Worm (Caenorhabditis elegans) whole organism, L1 larva: ENCODE results near the gene timm-17B.2.
A peak's percentile ranks its signal among the peaks of the same experiment; 100 is the strongest.

Experiments
- C34B4.2 ChIP-seq: sonication (generic microtip); optimal IDR thresholded peaks from 2 replicates; lab custom pipeline; 2017; ENCODE audit warnings: mild to moderate bottlenecking, missing genetic modification characterization, missing compliant biosample characterization
- F16B12.6 ChIP-seq: fragments of 150-350 bp; optimal IDR thresholded peaks from 2 replicates; lab custom pipeline; 2014; ENCODE audit warnings: missing biosample characterization, missing genetic modification characterization
- aha-1 ChIP-seq: fragments of 150-350 bp; optimal IDR thresholded peaks from 2 replicates; lab custom pipeline; 2014; ENCODE audit warnings: missing biosample characterization, missing genetic modification characterization
- ceh-63 ChIP-seq: fragments of 200-800 bp; sonication (Bioruptor generic); optimal IDR thresholded peaks from 2 replicates; lab custom pipeline; 2018; ENCODE audit warnings: mild to moderate bottlenecking, missing genetic modification characterization, missing compliant biosample characterization
- ceh-90 ChIP-seq: sonication (generic microtip); optimal IDR thresholded peaks from 2 replicates; lab custom pipeline; 2016; ENCODE audit warnings: missing genetic modification characterization, missing compliant biosample characterization
- ces-1 ChIP-seq: fragments of 150-350 bp; optimal IDR thresholded peaks from 2 replicates; lab custom pipeline; 2014; ENCODE audit warnings: missing biosample characterization, missing genetic modification reagents, missing genetic modification characterization
- dsc-1 ChIP-seq: sonication (generic microtip); optimal IDR thresholded peaks from 2 replicates; lab custom pipeline; 2016; ENCODE audit warnings: mild to moderate bottlenecking, missing genetic modification characterization, missing compliant biosample characterization
- efl-1 ChIP-seq, 4 experiments: fragments of 150-350 bp; optimal IDR thresholded peaks in 3 of 4; peaks in 1 of 4; 1 replicate in 1 of 4; 2 replicates in 3 of 4; lab custom pipeline; 2014; ENCODE audit warnings: missing biosample characterization in 2 of 4, missing genetic modification characterization in 2 of 4, missing genetic modification reagents in 2 of 4
- efl-3 ChIP-seq: fragments of 200-800 bp; sonication (Bioruptor generic); optimal IDR thresholded peaks from 2 replicates; lab custom pipeline; 2018; ENCODE audit warnings: mild to moderate bottlenecking, missing genetic modification characterization, missing compliant biosample characterization
- egl-13 ChIP-seq: sonication (generic microtip); optimal IDR thresholded peaks from 2 replicates; lab custom pipeline; 2016; ENCODE audit warnings: missing genotype, missing genetic modification reagents, missing genetic modification characterization, missing compliant biosample characterization
- ets-5 ChIP-seq: fragments of 200-800 bp; sonication (Bioruptor generic); IDR thresholded peaks from 2 replicates; pipeline ENCODE4 v1.3.6; 2022; ENCODE audit warnings: missing genetic modification characterization, missing compliant biosample characterization
- fkh-4 ChIP-seq: sonication (generic microtip); optimal IDR thresholded peaks from 2 replicates; lab custom pipeline; 2016; ENCODE audit warnings: missing compliant biosample characterization, missing genetic modification characterization, borderline replicate concordance
- fkh-8 ChIP-seq: sonication (generic microtip); optimal IDR thresholded peaks from 2 replicates; lab custom pipeline; 2016; ENCODE audit warnings: mild to moderate bottlenecking, missing genetic modification characterization, missing compliant biosample characterization
- fos-1 ChIP-seq: fragments of 150-350 bp; optimal IDR thresholded peaks from 2 replicates; lab custom pipeline; 2014; ENCODE audit warnings: missing biosample characterization, missing genetic modification characterization
- hlh-17 ChIP-seq: fragments of 200-800 bp; sonication (Bioruptor generic); optimal IDR thresholded peaks from 2 replicates; lab custom pipeline; 2018; ENCODE audit warnings: missing genetic modification characterization, mild to moderate bottlenecking, missing compliant biosample characterization, moderate library complexity, borderline replicate concordance
- hpl-2 ChIP-seq: fragments of 150-350 bp; optimal IDR thresholded peaks from 2 replicates; lab custom pipeline; 2014; ENCODE audit warnings: missing biosample characterization, missing genetic modification reagents, missing genetic modification characterization
- isw-1 ChIP-seq: fragments of 200-800 bp; sonication (Bioruptor generic); IDR thresholded peaks from 2 replicates; pipeline ENCODE4 v1.3.6; 2022; ENCODE audit warnings: missing genetic modification characterization, missing compliant biosample characterization
- jun-1 ChIP-seq: fragments of 150-350 bp; optimal IDR thresholded peaks from 2 replicates; lab custom pipeline; 2014; ENCODE audit warnings: missing biosample characterization, missing genetic modification reagents, missing genetic modification characterization
- lin-13 ChIP-seq: fragments of 150-350 bp; optimal IDR thresholded peaks from 2 replicates; lab custom pipeline; 2014; ENCODE audit warnings: missing biosample characterization, missing genetic modification reagents, missing genetic modification characterization
- lin-15B ChIP-seq: fragments of 150-350 bp; sonication (generic microtip); optimal IDR thresholded peaks from 3 replicates; lab custom pipeline; 2014; ENCODE audit warnings: missing biosample characterization, missing genetic modification characterization
- lin-35 ChIP-seq, 2 experiments: fragments of 150-350 bp; optimal IDR thresholded peaks; 2 replicates each; lab custom pipeline; 2014; ENCODE audit warnings: missing biosample characterization in 2 of 2, missing genetic modification characterization in 2 of 2, missing genetic modification reagents in 2 of 2
- lin-39 ChIP-seq: fragments of 150-350 bp; optimal IDR thresholded peaks from 2 replicates; lab custom pipeline; 2014; ENCODE audit warnings: missing biosample characterization, missing genetic modification reagents, missing genetic modification characterization
- lir-3 ChIP-seq: sonication (generic microtip); optimal IDR thresholded peaks from 2 replicates; lab custom pipeline; 2016; ENCODE audit warnings: mild to moderate bottlenecking, missing genetic modification characterization, moderate library complexity, missing compliant biosample characterization; ENCODE audit not compliant: poor library complexity
- lsy-2 ChIP-seq, 2 experiments: fragments of 150-350 bp; optimal IDR thresholded peaks; 2 replicates each; lab custom pipeline; 2014; ENCODE audit warnings: missing biosample characterization in 2 of 2, missing genetic modification characterization in 2 of 2
- mab-9 ChIP-seq: fragments of 200-800 bp; sonication (Bioruptor generic); IDR thresholded peaks from 2 replicates; pipeline ENCODE4 v1.3.6; 2022; ENCODE audit warnings: missing genetic modification reagents, missing genetic modification characterization, missing compliant biosample characterization
- mdl-1 ChIP-seq, 2 experiments: fragments of 150-350 bp; optimal IDR thresholded peaks; 2 replicates each; lab custom pipeline; 2014 to 2017; ENCODE audit warnings: missing biosample characterization in 2 of 2, missing genetic modification characterization in 2 of 2, inconsistent platforms in 1 of 2
- mep-1 ChIP-seq: fragments of 150-350 bp; optimal IDR thresholded peaks from 2 replicates; lab custom pipeline; 2014; ENCODE audit warnings: missing biosample characterization, missing genetic modification characterization
- nhr-11 ChIP-seq: fragments of 150-350 bp; optimal IDR thresholded peaks from 2 replicates; lab custom pipeline; 2014; ENCODE audit warnings: missing biosample characterization, missing genetic modification characterization
- nhr-19 ChIP-seq: fragments of 200-800 bp; sonication (Bioruptor generic); conservative IDR thresholded peaks from 2 replicates; pipeline ENCODE4 v1.3.6; 2022; ENCODE audit warnings: missing genetic modification characterization, missing compliant biosample characterization
- nhr-28 ChIP-seq: fragments of 150-350 bp; optimal IDR thresholded peaks from 2 replicates; lab custom pipeline; 2014; ENCODE audit warnings: missing biosample characterization, missing genetic modification characterization
- nhr-47 ChIP-seq: sonication (generic microtip); optimal IDR thresholded peaks from 2 replicates; lab custom pipeline; 2016; ENCODE audit warnings: mild to moderate bottlenecking, missing genetic modification characterization, moderate library complexity, missing compliant biosample characterization
- nhr-76 ChIP-seq: sonication (generic microtip); optimal IDR thresholded peaks from 2 replicates; lab custom pipeline; 2017; ENCODE audit warnings: missing biosample characterization, missing genetic modification characterization
- nhr-77 ChIP-seq: fragments of 150-350 bp; optimal IDR thresholded peaks from 2 replicates; lab custom pipeline; 2014; ENCODE audit warnings: missing biosample characterization, missing genetic modification characterization
- nhr-84 ChIP-seq: sonication (generic microtip); optimal IDR thresholded peaks from 2 replicates; lab custom pipeline; 2017; ENCODE audit warnings: missing biosample characterization, missing genetic modification characterization
- nhr-85 ChIP-seq: sonication (generic microtip); peaks from one replicate; lab custom pipeline; 2016; ENCODE audit warnings: missing genetic modification characterization, inconsistent platforms, missing compliant biosample characterization
- nhr-90 ChIP-seq: sonication (generic microtip); optimal IDR thresholded peaks from 2 replicates; lab custom pipeline; 2016; ENCODE audit warnings: mild to moderate bottlenecking, missing genetic modification characterization, missing compliant biosample characterization; ENCODE audit not compliant: poor library complexity
- pag-3 ChIP-seq: sonication (generic microtip); optimal IDR thresholded peaks from 2 replicates; lab custom pipeline; 2017; ENCODE audit warnings: missing genetic modification characterization, mild to moderate bottlenecking, missing compliant biosample characterization, antibody characterized with exemption, borderline replicate concordance; ENCODE audit not compliant: insufficient read depth
- pax-3 ChIP-seq: fragments of 200-800 bp; sonication (Bioruptor generic); optimal IDR thresholded peaks from 2 replicates; lab custom pipeline; 2018; ENCODE audit warnings: mild to moderate bottlenecking, missing genetic modification characterization, moderate library complexity, missing compliant biosample characterization
- skn-1 ChIP-seq: fragments of 150-350 bp; optimal IDR thresholded peaks from 2 replicates; lab custom pipeline; 2014; ENCODE audit warnings: missing biosample characterization, missing genetic modification characterization
- snpc-4 ChIP-seq: fragments of 150-350 bp; optimal IDR thresholded peaks from 2 replicates; lab custom pipeline; 2014; ENCODE audit warnings: missing biosample characterization, missing genetic modification characterization
- swsn-7 ChIP-seq: sonication (generic microtip); optimal IDR thresholded peaks from 2 replicates; lab custom pipeline; 2016; ENCODE audit warnings: missing genetic modification characterization, missing compliant biosample characterization
- tbx-2 ChIP-seq: sonication (generic microtip); optimal IDR thresholded peaks from 2 replicates; lab custom pipeline; 2016; ENCODE audit warnings: missing genetic modification characterization, missing compliant biosample characterization
- tlp-1 ChIP-seq: fragments of 150-350 bp; optimal IDR thresholded peaks from 2 replicates; lab custom pipeline; 2014; ENCODE audit warnings: missing biosample characterization, missing genetic modification characterization
- unc-130 ChIP-seq: fragments of 150-350 bp; optimal IDR thresholded peaks from 2 replicates; lab custom pipeline; 2017; ENCODE audit warnings: missing biosample characterization, missing genetic modification characterization, inconsistent platforms
- unc-62 ChIP-seq: fragments of 150-350 bp; optimal IDR thresholded peaks from 2 replicates; lab custom pipeline; 2014; ENCODE audit warnings: missing biosample characterization, missing genetic modification reagents, missing genetic modification characterization
- xbp-1 ChIP-seq: sonication (generic microtip); optimal IDR thresholded peaks from 2 replicates; lab custom pipeline; 2016; ENCODE audit warnings: missing genetic modification characterization, missing compliant biosample characterization
- zip-4 ChIP-seq: fragments of 200-800 bp; sonication (Bioruptor generic); optimal IDR thresholded peaks from 2 replicates; lab custom pipeline; 2018; ENCODE audit warnings: mild to moderate bottlenecking, missing genetic modification characterization, moderate library complexity, missing compliant biosample characterization
- ztf-11 ChIP-seq, 2 experiments: sonication (generic microtip); optimal IDR thresholded peaks; 2 replicates each; lab custom pipeline; 2016 to 2017; ENCODE audit warnings: missing genetic modification characterization in 2 of 2, missing biosample characterization in 1 of 2, missing compliant biosample characterization in 1 of 2
- ztf-4 ChIP-seq: fragments of 150-350 bp; optimal IDR thresholded peaks from 2 replicates; lab custom pipeline; 2014; ENCODE audit warnings: missing biosample characterization, missing genetic modification characterization

Gene timm-17B.2

DNA sequence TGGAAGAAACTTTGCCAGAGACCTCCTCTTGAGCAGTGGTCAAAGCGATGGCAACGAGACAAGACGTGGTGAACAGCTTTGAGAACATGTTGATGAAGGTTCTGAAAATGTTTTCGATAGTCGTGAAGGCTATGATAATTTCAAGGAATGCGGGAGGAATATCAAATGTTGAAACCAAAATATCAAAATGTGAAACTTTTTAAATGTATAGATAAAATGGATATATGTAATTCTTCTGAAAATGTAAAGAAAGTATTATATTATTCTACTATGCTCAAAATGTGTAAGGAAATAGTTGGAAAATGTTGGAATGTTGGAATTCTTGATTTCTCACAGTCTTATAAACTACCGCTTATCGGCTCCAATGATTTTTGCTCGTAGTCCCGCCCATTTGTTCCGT is 27.3 kb upstream of the timm-17B.2 start, which contains the start of gene D2096.6:
TSS of gene D2096.6 (minus strand) at position 101 of the 400 bp plus-strand sequence.
- TF ChIP-seq isw-1 (no peak), skn-1 (no peak), pag-3 (tag; lab: Kevin White, UChicago) (no peak), pax-3 (tag; lab: Kevin White, UChicago) (no peak), mab-9 (GFP tag; lab: Robert Waterston, UW) (no peak), snpc-4 (tag; lab: Kevin White, UChicago) (no peak), ets-5 (GFP tag; lab: Robert Waterston, UW) (no peak), ces-1 (GFP tag; lab: Kevin White, UChicago) (no peak), nhr-85 (tag; lab: Kevin White, UChicago) (no peak), ztf-4 (tag; lab: Kevin White, UChicago) (no peak), fkh-8 (no peak), fos-1 (tag; lab: Kevin White, UChicago) (no peak), C34B4.2 (no peak), nhr-47 (tag; lab: Kevin White, UChicago) (no peak), egl-13 (tag; lab: Kevin White, UChicago) (no peak)

DNA sequence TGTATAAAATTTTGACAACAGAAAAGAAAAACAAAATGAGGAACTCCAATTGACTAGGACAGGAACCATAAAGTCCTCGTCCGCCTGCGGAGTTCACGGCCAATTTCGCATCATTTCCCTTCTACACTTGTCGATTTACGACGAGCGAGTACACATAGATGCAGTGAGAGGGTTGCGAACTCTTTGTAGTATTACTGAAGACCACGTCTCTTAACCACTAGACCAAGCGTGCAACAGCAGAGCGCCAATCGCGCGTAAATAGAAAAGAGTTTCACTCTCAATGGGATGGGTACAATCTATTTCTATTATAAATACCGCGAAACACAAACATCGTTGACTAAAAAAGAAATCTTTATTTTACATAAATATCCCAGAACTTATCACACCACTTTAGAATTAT is 21.1 kb upstream of the timm-17B.2 start:
- TF ChIP-seq aha-1 (tag; lab: Kevin White, UChicago) (no peak), egl-13 (tag; lab: Kevin White, UChicago) (peak; percentile 55), ztf-11 (tag; optimal IDR thresholded peaks at IDR 0.05; lab: Kevin White, UChicago) (peak in 1 of 2 experiments; percentile 27), lir-3 (tag; lab: Kevin White, UChicago) (peak; percentile 61), mdl-1 (tag; optimal IDR thresholded peaks at IDR 0.05; lab: Kevin White, UChicago) (peak in 1 of 2 experiments; percentile 82), F16B12.6 (tag; lab: Kevin White, UChicago) (peak; percentile 20), ceh-63 (peak; percentile 37), ztf-4 (tag; lab: Kevin White, UChicago) (peak; percentile 53), jun-1 (tag; lab: Kevin White, UChicago) (peak; percentile 19), ces-1 (GFP tag; lab: Kevin White, UChicago) (no peak), efl-1 (optimal IDR thresholded peaks at IDR 0.05; lab: Kevin White, UChicago) (peak; percentile 63 to 75), efl-1 (GFP tag; optimal IDR thresholded peaks at IDR 0.05 in 1 of 2; lab: Kevin White, UChicago) (peak; percentile 56 to 93), tbx-2 (tag; lab: Kevin White, UChicago) (peak; percentile 76), swsn-7 (tag; lab: Kevin White, UChicago) (peak; percentile 88), nhr-84 (tag; lab: Kevin White, UChicago) (no peak), fos-1 (tag; lab: Kevin White, UChicago) (peak; percentile 44), nhr-11 (tag; lab: Kevin White, UChicago) (no peak), nhr-28 (tag; lab: Kevin White, UChicago) (no peak), lin-13 (GFP tag; lab: Kevin White, UChicago) (peak; percentile 80), lin-15B (tag; lab: Kevin White, UChicago) (peak; percentile 32), dsc-1 (tag; lab: Kevin White, UChicago) (peak; percentile 83), hlh-17 (GFP tag; lab: Kevin White, UChicago) (no peak), mep-1 (peak; percentile 94), nhr-90 (peak; percentile 87), ets-5 (GFP tag; lab: Robert Waterston, UW) (no peak), lin-39 (tag; lab: Kevin White, UChicago) (no peak), tlp-1 (tag; lab: Kevin White, UChicago) (no peak), nhr-19 (GFP tag; lab: Robert Waterston, UW) (peak; percentile 82), lin-35 (GFP tag; optimal IDR thresholded peaks at IDR 0.05; lab: Kevin White, UChicago) (peak; percentile 78 to 88), hpl-2 (GFP tag; lab: Kevin White, UChicago) (peak; percentile 76), ceh-90 (tag; lab: Kevin White, UChicago) (no peak), efl-3 (no peak), lsy-2 (tag; optimal IDR thresholded peaks at IDR 0.05; lab: Kevin White, UChicago) (peak; percentile 77 to 87), fkh-8 (peak; percentile 59), skn-1 (peak; percentile 67), isw-1 (peak; percentile 48), nhr-76 (tag; lab: Kevin White, UChicago) (no peak), fkh-4 (tag; lab: Kevin White, UChicago) (no peak), C34B4.2 (no peak), pax-3 (tag; lab: Kevin White, UChicago) (peak; percentile 49), zip-4 (peak; percentile 44), xbp-1 (tag; lab: Kevin White, UChicago) (peak; percentile 85), nhr-77 (tag; lab: Kevin White, UChicago) (peak; percentile 83), unc-130 (peak; percentile 62), unc-62 (no peak)
